Worm (Caenorhabditis elegans): ENCODE measurements around the gene M18.3.

M18.3 gene

DNA sequence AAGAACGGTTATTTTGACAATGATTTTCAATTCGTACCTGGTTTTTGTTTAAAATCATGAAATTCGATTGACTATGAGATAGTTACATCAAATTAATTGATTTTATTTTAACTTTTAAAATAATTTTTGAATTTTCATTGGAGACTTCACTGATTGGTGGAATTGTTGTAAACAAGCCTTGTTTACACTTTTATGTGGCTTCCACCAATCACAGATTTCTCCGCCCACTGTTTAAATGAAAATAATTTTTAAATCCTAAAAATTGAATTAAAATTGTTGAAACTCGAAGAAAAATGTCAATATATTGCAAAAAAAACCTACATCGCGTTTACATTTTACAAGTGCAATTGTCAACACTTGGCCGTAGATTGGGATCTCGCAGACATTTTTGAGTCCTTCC, 14.9 kb downstream of the M18.3 start:
- TF ChIP-seq nfya-1 (tag; optimal IDR thresholded peaks at IDR 0.05) (peak; percentile 88), dmd-4 (tag; optimal IDR thresholded peaks at IDR 0.05; ENCODE audit: borderline replicate concordance) (no peak), ztf-16 (tag; optimal IDR thresholded peaks at IDR 0.05) (no peak), ceh-30 (tag; optimal IDR thresholded peaks at IDR 0.05) (no peak), sdc-2 (tag; optimal IDR thresholded peaks at IDR 0.05) (no peak)

DNA sequence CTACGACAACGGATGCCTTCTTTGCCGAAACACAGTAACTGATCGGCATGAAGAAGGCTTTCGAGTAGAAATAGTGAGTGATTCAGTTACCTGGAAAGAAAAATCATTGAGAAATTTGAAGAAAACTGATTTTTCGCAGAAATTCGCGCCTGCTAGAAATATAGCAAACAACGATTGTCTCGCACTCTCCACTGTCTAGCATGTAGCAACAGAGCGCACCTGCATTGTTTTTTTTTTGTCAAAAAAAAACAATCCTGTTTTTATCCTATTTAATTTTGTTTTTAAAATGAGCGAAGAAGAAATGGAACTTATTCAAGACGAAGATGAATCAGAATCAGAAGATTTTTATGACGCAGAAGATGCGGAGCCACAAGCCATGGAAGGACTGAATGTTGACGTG, 15.4 kb downstream of the M18.3 start, which contains the start of the genes ddb-1 and M18.6:
Gene ddb-1, minus strand, starts transcription at position 90 of the 400 bp plus-strand sequence.
Gene M18.6, plus strand, starts transcription at position 235 of the 400 bp plus-strand sequence.
- TF ChIP-seq odd-2 (tag; optimal IDR thresholded peaks at IDR 0.05) (no peak), ceh-45 (GFP tag; IDR thresholded peaks at IDR 0.05) (no peak), ceh-6 (GFP tag; optimal IDR thresholded peaks at IDR 0.05) (no peak), pax-1 (tag; optimal IDR thresholded peaks at IDR 0.05) (no peak), ahr-1 (tag; optimal IDR thresholded peaks at IDR 0.05) (no peak), nfya-1 (tag; optimal IDR thresholded peaks at IDR 0.05) (peak; percentile 26), lin-11 (tag; optimal IDR thresholded peaks at IDR 0.05) (no peak), pqm-1 (tag; optimal IDR thresholded peaks at IDR 0.05) (no peak), elt-4 (tag; optimal IDR thresholded peaks at IDR 0.05) (no peak)

DNA sequence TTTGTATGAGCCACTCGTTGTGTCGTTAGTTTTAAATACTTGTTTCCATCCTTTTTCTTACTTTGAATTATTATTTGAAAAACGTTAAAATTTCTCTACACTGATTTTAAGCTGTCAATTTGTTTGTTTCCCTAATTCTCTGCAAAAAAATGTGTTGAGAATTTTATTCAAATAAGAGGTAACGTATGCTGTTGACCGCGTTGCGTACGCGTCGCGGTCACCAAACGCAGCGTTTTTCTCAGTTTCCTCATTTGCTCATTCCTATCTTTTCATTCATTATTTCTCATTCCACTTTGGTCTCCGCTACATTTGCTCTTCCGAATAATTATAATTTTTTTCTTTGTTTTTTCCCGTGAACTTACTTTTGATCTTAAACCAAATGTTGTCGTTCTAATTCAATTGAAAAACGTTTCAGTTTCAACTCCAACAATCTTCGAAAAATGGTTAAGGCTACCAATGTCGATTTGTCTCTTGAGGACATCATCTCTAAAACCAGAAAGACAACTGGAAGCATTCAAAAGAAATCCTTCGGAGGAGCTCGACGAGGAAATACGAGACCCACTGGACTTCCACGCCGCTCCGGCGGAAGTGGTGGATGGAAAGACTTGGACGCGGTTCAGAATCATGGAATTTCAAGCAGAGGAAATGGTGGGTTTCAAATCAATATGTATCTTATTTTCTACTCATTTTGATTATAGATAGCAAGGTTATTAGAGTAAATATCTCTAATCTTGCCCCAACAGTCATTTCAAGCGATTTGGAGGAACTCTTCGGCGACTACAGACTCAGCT, 17.4 kb downstream of the M18.3 start, which contains the start of gene aly-3:
Gene aly-3, plus strand, starts transcription at position 409 of the 791 bp plus-strand sequence.
- no peak for TF ChIP-seq hlh-8 (tag; optimal IDR thresholded peaks at IDR 0.05)
- TF ChIP-seq nfya-1 (tag; optimal IDR thresholded peaks at IDR 0.05) = peak; percentile 11
- no peak for TF ChIP-seq F13H6.1 (tag; optimal IDR thresholded peaks at IDR 0.05)
- no peak for TF ChIP-seq ama-1 (optimal IDR thresholded peaks at IDR 0.05)
- TF ChIP-seq tbx-2 (tag; optimal IDR thresholded peaks at IDR 0.05) = peak; percentile 19
- no peak for TF ChIP-seq syd-9 (tag; optimal IDR thresholded peaks at IDR 0.05)
- TF ChIP-seq eyg-1 (tag; optimal IDR thresholded peaks at IDR 0.05) = no peak
- no peak for TF ChIP-seq pat-9 (tag; optimal IDR thresholded peaks at IDR 0.05)

- TF ChIP-seq npax-4 (tag; optimal IDR thresholded peaks at IDR 0.05) = no peak
- no peak for TF ChIP-seq F13H6.1 (tag; optimal IDR thresholded peaks at IDR 0.05)
- no peak for TF ChIP-seq lim-6 (tag; optimal IDR thresholded peaks at IDR 0.05)
- TF ChIP-seq syd-9 (tag; optimal IDR thresholded peaks at IDR 0.05) = no peak
- no peak for TF ChIP-seq ttx-3 (tag; optimal IDR thresholded peaks at IDR 0.05)
- no peak for TF ChIP-seq C38D4.7 (GFP tag; optimal IDR thresholded peaks at IDR 0.05)
- no peak for TF ChIP-seq ceh-45 (GFP tag; IDR thresholded peaks at IDR 0.05)
- no peak for TF ChIP-seq C08G9.2 (tag; optimal IDR thresholded peaks at IDR 0.05)
- no peak for TF ChIP-seq T23F11.4 (GFP tag; optimal IDR thresholded peaks at IDR 0.05)
- TF ChIP-seq ceh-14 (tag; optimal IDR thresholded peaks at IDR 0.05) = no peak
These were observed 18.8 kb downstream of the M18.3 start, which contains the start of gene dhhc-6 for ce11 chrIV:12124314-12125084. dhhc-6 (plus strand) TSS chrIV:12124952.

DNA sequence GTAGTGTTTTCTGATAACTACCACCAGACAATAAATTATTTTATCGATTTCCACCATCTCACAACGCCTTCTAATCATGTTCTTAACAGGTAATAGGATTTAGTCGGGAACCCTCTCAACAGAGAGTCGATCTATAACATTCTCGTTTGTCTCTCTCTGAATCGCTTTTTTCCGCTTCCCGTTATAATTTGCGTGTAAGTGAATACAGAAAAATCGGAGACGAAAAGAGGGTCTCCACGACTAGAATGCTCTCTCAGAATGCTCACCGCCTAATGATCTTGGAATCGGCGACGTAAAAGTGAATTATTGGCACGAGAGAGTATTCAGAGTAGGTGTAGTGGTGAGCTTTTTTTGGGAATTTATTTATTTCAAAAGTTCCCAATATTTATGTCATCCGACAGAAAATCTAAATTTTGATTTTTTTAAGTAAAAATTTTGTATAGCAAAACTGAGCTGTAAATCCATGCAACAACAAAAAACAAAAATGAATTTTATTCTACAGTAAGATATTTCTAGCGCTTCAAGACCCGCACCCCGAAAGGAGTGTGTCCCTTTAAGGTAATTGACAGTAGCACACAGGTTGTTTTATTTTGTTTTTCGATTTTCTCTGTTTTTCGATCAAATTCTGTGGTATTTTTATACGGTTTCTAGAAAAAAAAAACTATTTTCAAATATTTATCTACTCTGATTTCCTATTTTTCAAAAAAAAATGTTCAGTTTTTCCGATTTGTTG, 21.2 kb downstream of the M18.3 start:
- TF ChIP-seq unc-42 (tag; optimal IDR thresholded peaks at IDR 0.05) (peak; percentile 71), tbx-2 (tag; optimal IDR thresholded peaks at IDR 0.05) (no peak)

- peak; percentile 10 for TF ChIP-seq nfya-1 (tag; optimal IDR thresholded peaks at IDR 0.05)
- TF ChIP-seq ceh-30 (tag; optimal IDR thresholded peaks at IDR 0.05) = no peak
These were observed 22.2 kb downstream of the M18.3 start for ce11 chrIV:12127838-12128237.
